Fruit fly (Drosophila melanogaster) whole organism, adult: ENCODE measurements around the gene CG10663.

ENCODE experiments used
- CG11617 ChIP-seq: fragments of 200-800 bp; sonication (Bioruptor generic); optimal IDR thresholded peaks from 2 replicates; lab custom pipeline; 2017; ENCODE audit warnings: mild to moderate bottlenecking, missing biosample characterization, missing genetic modification reagents, missing genetic modification characterization
- CG12768 ChIP-seq: fragments of 200-800 bp; sonication (Bioruptor generic); optimal IDR thresholded peaks from 2 replicates; lab custom pipeline; 2017; ENCODE audit warnings: missing biosample characterization, missing genetic modification characterization, mild to moderate bottlenecking, moderate library complexity, missing genetic modification reagents
- CG1620 ChIP-seq: fragments of 200-800 bp; sonication (Bioruptor generic); optimal IDR thresholded peaks from 2 replicates; lab custom pipeline; 2016; ENCODE audit warnings: missing biosample characterization, missing genetic modification characterization
- CG33017 ChIP-seq: fragments of 200-800 bp; sonication (Bioruptor generic); optimal IDR thresholded peaks from 2 replicates; lab custom pipeline; 2018; ENCODE audit warnings: missing biosample characterization, mild to moderate bottlenecking, missing genetic modification characterization, moderate library complexity
- CG5204 ChIP-seq: fragments of 200-800 bp; sonication (Bioruptor generic); optimal IDR thresholded peaks from 2 replicates; lab custom pipeline; 2016; ENCODE audit warnings: missing biosample characterization, missing genetic modification characterization
- CG7101 ChIP-seq: fragments of 200-800 bp; sonication (Bioruptor generic); optimal IDR thresholded peaks from 2 replicates; lab custom pipeline; 2018; ENCODE audit warnings: missing biosample characterization, mild to moderate bottlenecking, missing genetic modification characterization, moderate library complexity
- Clk ChIP-seq: fragments of 200-800 bp; sonication (Bioruptor generic); optimal IDR thresholded peaks from 2 replicates; lab custom pipeline; 2017; ENCODE audit warnings: missing biosample characterization, missing genetic modification characterization
- bab1 ChIP-seq: fragments of 200-800 bp; sonication (Bioruptor generic); optimal IDR thresholded peaks from 3 replicates; lab custom pipeline; 2019; ENCODE audit warnings: missing biosample characterization, mild to moderate bottlenecking, missing genetic modification characterization, moderate library complexity
- kay ChIP-seq: fragments of 200-800 bp; sonication (Bioruptor generic); peaks from one replicate; lab custom pipeline; 2016; ENCODE audit warnings: missing biosample characterization, missing genetic modification characterization, borderline replicate concordance
- pad ChIP-seq: fragments of 200-800 bp; sonication (Bioruptor generic); optimal IDR thresholded peaks from 3 replicates; lab custom pipeline; 2017; ENCODE audit warnings: missing biosample characterization, missing genetic modification characterization, mild to moderate bottlenecking, moderate library complexity, missing genetic modification reagents
- tj ChIP-seq: fragments of 200-800 bp; sonication (Bioruptor generic); optimal IDR thresholded peaks from 3 replicates; lab custom pipeline; 2017; ENCODE audit warnings: missing biosample characterization, mild to moderate bottlenecking, missing genetic modification characterization, moderate library complexity
- toe ChIP-seq: fragments of 200-800 bp; sonication (Bioruptor generic); optimal IDR thresholded peaks from 2 replicates; lab custom pipeline; 2016; ENCODE audit warnings: missing biosample characterization, missing genetic modification characterization

DNA sequence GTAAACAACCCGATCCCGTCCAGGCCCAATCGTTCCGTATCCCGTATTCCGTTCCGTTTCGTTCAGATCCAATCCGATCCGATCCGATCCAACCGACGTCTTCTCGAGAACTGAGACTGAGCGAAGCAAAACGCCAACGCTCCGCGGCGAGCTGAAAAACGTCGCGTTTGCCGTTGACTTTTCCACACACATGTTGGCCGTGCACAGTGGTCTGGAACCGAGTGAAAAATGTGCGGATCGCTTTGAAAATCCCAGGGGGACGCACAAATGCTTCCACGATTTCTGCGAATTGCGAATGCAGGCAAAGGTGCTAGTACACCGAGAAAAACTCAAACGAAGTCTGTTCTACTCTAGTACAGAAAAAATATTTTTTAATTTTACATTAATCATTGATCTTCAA is at the start of gene CG10663:
- TF ChIP-seq CG5204 (no peak), CG11617 (GFP tag; lab: Kevin White, UChicago) (no peak), kay (GFP tag; lab: Kevin White, UChicago) (no peak), Clk (GFP tag; lab: Kevin White, UChicago) (no peak), bab1 (GFP tag; lab: Kevin White, UChicago) (no peak), CG1620 (no peak), CG7101 (no peak), toe (GFP tag; lab: Kevin White, UChicago) (no peak), tj (GFP tag; lab: Kevin White, UChicago) (no peak), pad (GFP tag; lab: Kevin White, UChicago) (no peak), CG12768 (GFP tag; lab: Kevin White, UChicago) (no peak), CG33017 (no peak)
